Fruit fly (Drosophila melanogaster): Measurements from ENCODE around the gene RpS3A.

RpS3A gene

dm6 chr4:70127-70904 is 3.3 kb upstream of the RpS3A start:
- TF ChIP-seq Myc (optimal IDR thresholded peaks at IDR 0.05) (no peak), pan (optimal IDR thresholded peaks at IDR 0.05) (no peak), fru (GFP tag; optimal IDR thresholded peaks at IDR 0.05) (no peak), CG9705 (GFP tag; optimal IDR thresholded peaks at IDR 0.05) (no peak), woc (GFP tag; optimal IDR thresholded peaks at IDR 0.05) (no peak), lola (GFP tag; optimal IDR thresholded peaks at IDR 0.05) (no peak), brk (GFP tag; optimal IDR thresholded peaks at IDR 0.05) (no peak), HLH106 (tag; optimal IDR thresholded peaks at IDR 0.05) (no peak), Hnf4 (GFP tag; optimal IDR thresholded peaks at IDR 0.05) (no peak), dmrt93B (GFP tag; optimal IDR thresholded peaks at IDR 0.05) (no peak), sv (GFP tag; optimal IDR thresholded peaks at IDR 0.05) (no peak), jim (GFP tag; optimal IDR thresholded peaks at IDR 0.05) (no peak), dsf (GFP tag; optimal IDR thresholded peaks at IDR 0.05; ENCODE audit: borderline replicate concordance) (no peak), br (GFP tag; optimal IDR thresholded peaks at IDR 0.05) (no peak)

dm6 chr4:68949-69742 is 2.1 kb upstream of the RpS3A start, which contains the start of gene pan:
TSS of gene pan (plus strand) at chr4:69326.
- TF ChIP-seq Rel (GFP tag; optimal IDR thresholded peaks at IDR 0.05) (peak; percentile 69), Rel (tag; optimal IDR thresholded peaks at IDR 0.05) (no peak), CrebA (GFP tag; optimal IDR thresholded peaks at IDR 0.05; ENCODE audit: borderline replicate concordance) (peak; percentile 87), dsf (GFP tag; optimal IDR thresholded peaks at IDR 0.05; ENCODE audit: borderline replicate concordance) (no peak), Hnf4 (GFP tag; optimal IDR thresholded peaks at IDR 0.05) (peak; percentile 22), Sp1 (GFP tag; optimal IDR thresholded peaks at IDR 0.05) (peak; percentile 55), tai (GFP tag; optimal IDR thresholded peaks at IDR 0.05) (peak; percentile 30), sv (GFP tag; optimal IDR thresholded peaks at IDR 0.05) (peak; percentile 34), foxo (GFP tag; optimal IDR thresholded peaks at IDR 0.05) (no peak), brk (GFP tag; optimal IDR thresholded peaks at IDR 0.05) (peak; percentile 60), Dfd (GFP tag; optimal IDR thresholded peaks at IDR 0.05) (no peak), Hr83 (GFP tag; optimal IDR thresholded peaks at IDR 0.05; ENCODE audit: poor library complexity, severe bottlenecking) (peak; percentile 7), sage (GFP tag; optimal IDR thresholded peaks at IDR 0.05) (peak; percentile 65), lola (GFP tag; optimal IDR thresholded peaks at IDR 0.05) (no peak), Myc (optimal IDR thresholded peaks at IDR 0.05) (no peak), CG32264 (GFP tag; optimal IDR thresholded peaks at IDR 0.05) (peak; percentile 4), dmrt93B (GFP tag; optimal IDR thresholded peaks at IDR 0.05) (no peak), h (GFP tag; optimal IDR thresholded peaks at IDR 0.05) (peak; percentile 24)

- TF ChIP-seq Rel (GFP tag; optimal IDR thresholded peaks at IDR 0.05) (no peak), Rel (tag; optimal IDR thresholded peaks at IDR 0.05) (peak; percentile 99), CG9705 (GFP tag; optimal IDR thresholded peaks at IDR 0.05) (no peak), dl (GFP tag; optimal IDR thresholded peaks at IDR 0.05; ENCODE audit: insufficient read depth in 1 of 2, partially characterized antibody in 2 of 2) (no peak), woc (GFP tag; optimal IDR thresholded peaks at IDR 0.05) (no peak), rgr (GFP tag; optimal IDR thresholded peaks at IDR 0.05) (no peak), Myc (optimal IDR thresholded peaks at IDR 0.05) (peak; percentile 92)
Measured at dm6 chr4:68184-68948, 1.4 kb upstream of the RpS3A start.

dm6 chr4:63307-63706 is 3.7 kb downstream of the RpS3A start:
- TF ChIP-seq br (GFP tag; optimal IDR thresholded peaks at IDR 0.05) = no peak
- no peak for TF ChIP-seq lola (GFP tag; optimal IDR thresholded peaks at IDR 0.05)
- no peak for TF ChIP-seq Rel (GFP tag; optimal IDR thresholded peaks at IDR 0.05)
- TF ChIP-seq Rel (tag; optimal IDR thresholded peaks at IDR 0.05) = peak; percentile 19
- no peak for TF ChIP-seq Vsx2 (GFP tag; optimal IDR thresholded peaks at IDR 0.05; ENCODE audit: partially characterized antibody)
- TF ChIP-seq N (GFP tag; optimal IDR thresholded peaks at IDR 0.05) = peak; percentile 48
- no peak for TF ChIP-seq HLH106 (tag; optimal IDR thresholded peaks at IDR 0.05)
- TF ChIP-seq woc (GFP tag; optimal IDR thresholded peaks at IDR 0.05) = no peak
- no peak for TF ChIP-seq sv (GFP tag; optimal IDR thresholded peaks at IDR 0.05)
- TF ChIP-seq dsf (GFP tag; optimal IDR thresholded peaks at IDR 0.05; ENCODE audit: borderline replicate concordance) = no peak
- no peak for TF ChIP-seq Sp1 (GFP tag; optimal IDR thresholded peaks at IDR 0.05)
- TF ChIP-seq foxo (GFP tag; optimal IDR thresholded peaks at IDR 0.05) = no peak

All from whole organism, wandering third instar larva.